Worm (Caenorhabditis elegans) whole organism, young adult: ENCODE results near the gene bath-21.
A peak's percentile ranks its signal among the peaks of the same experiment; 100 is the strongest.

Experiments used
- F23B12.7 ChIP-seq: sonication (generic microtip); optimal IDR thresholded peaks from 2 replicates; lab custom pipeline; 2017; ENCODE audit warnings: missing genetic modification characterization, mild to moderate bottlenecking, missing compliant biosample characterization, antibody characterized with exemption, moderate library complexity; ENCODE audit not compliant: insufficient read depth
- F37B4.10 ChIP-seq: fragments of 200-800 bp; sonication (Bioruptor generic); IDR thresholded peaks from 2 replicates; pipeline ENCODE4 v1.3.6; 2022; ENCODE audit warnings: missing genetic modification characterization, missing compliant biosample characterization
- F39B2.1 ChIP-seq: fragments of 200-800 bp; sonication (Bioruptor generic); IDR thresholded peaks from 2 replicates; pipeline ENCODE4 v1.3.6; 2022; ENCODE audit warnings: missing genetic modification reagents, missing genetic modification characterization, missing compliant biosample characterization
- K12H6.12 ChIP-seq: fragments of 200-800 bp; sonication (Bioruptor generic); optimal IDR thresholded peaks from 2 replicates; lab custom pipeline; 2018; ENCODE audit warnings: mild to moderate bottlenecking, missing genetic modification characterization, missing compliant biosample characterization
- Y53F4B.3 ChIP-seq: fragments of 200-800 bp; sonication (Bioruptor generic); IDR thresholded peaks from 2 replicates; pipeline ENCODE4 v1.3.6; 2022; ENCODE audit warnings: missing genetic modification reagents, missing genetic modification characterization, missing compliant biosample characterization
- Y95B8A.8 ChIP-seq: fragments of 200-800 bp; sonication (Bioruptor generic); IDR thresholded peaks from 2 replicates; pipeline ENCODE4 v1.3.6; 2022; ENCODE audit warnings: missing genetic modification reagents, missing genetic modification characterization, missing compliant biosample characterization
- attf-3 ChIP-seq: fragments of 200-800 bp; sonication (Bioruptor generic); conservative IDR thresholded peaks from 2 replicates; pipeline ENCODE4 v1.3.6; 2022; ENCODE audit warnings: missing genetic modification reagents, missing genetic modification characterization, missing compliant biosample characterization
- ceh-40 ChIP-seq: fragments of 200-800 bp; sonication (Bioruptor generic); IDR thresholded peaks from 2 replicates; pipeline ENCODE4 v1.3.6; 2022; ENCODE audit warnings: missing genetic modification characterization, missing compliant biosample characterization
- ceh-79 ChIP-seq: sonication (generic microtip); optimal IDR thresholded peaks from 2 replicates; lab custom pipeline; 2017; ENCODE audit warnings: mild to moderate bottlenecking, missing genetic modification characterization, missing compliant biosample characterization
- chd-7 ChIP-seq: sonication (generic microtip); optimal IDR thresholded peaks from 2 replicates; lab custom pipeline; 2016; ENCODE audit warnings: mild to moderate bottlenecking, missing genetic modification characterization, moderate library complexity, missing compliant biosample characterization
- hmg-20 ChIP-seq: fragments of 200-800 bp; sonication (Bioruptor generic); IDR thresholded peaks from 2 replicates; pipeline ENCODE4 v1.3.6; 2022; ENCODE audit warnings: missing genetic modification reagents, missing genetic modification characterization, missing compliant biosample characterization
- mcd-1 ChIP-seq: fragments of 200-800 bp; sonication (Bioruptor generic); IDR thresholded peaks from 2 replicates; pipeline ENCODE4 v1.3.6; 2022; ENCODE audit warnings: missing genetic modification reagents, missing genetic modification characterization, missing compliant biosample characterization
- mxl-1 ChIP-seq: sonication (generic microtip); optimal IDR thresholded peaks from 2 replicates; lab custom pipeline; 2016; ENCODE audit warnings: missing genetic modification characterization, missing compliant biosample characterization
- nfya-2 ChIP-seq: fragments of 200-800 bp; sonication (Bioruptor generic); IDR thresholded peaks from 2 replicates; pipeline ENCODE4 v1.3.6; 2022; ENCODE audit warnings: missing genetic modification reagents, missing genetic modification characterization, missing compliant biosample characterization
- nhr-80 ChIP-seq: sonication (generic microtip); optimal IDR thresholded peaks from 2 replicates; lab custom pipeline; 2016; ENCODE audit warnings: missing genetic modification characterization, missing compliant biosample characterization
- pbrm-1 ChIP-seq: fragments of 200-800 bp; sonication (Bioruptor generic); IDR thresholded peaks from 2 replicates; pipeline ENCODE4 v1.3.6; 2022; ENCODE audit warnings: missing genetic modification reagents, missing genetic modification characterization, missing compliant biosample characterization
- rpc-1 ChIP-seq, 2 experiments: fragments of 150-350 bp in 1 of 2; sonication (generic microtip) in 1 of 2; optimal IDR thresholded peaks; 2 replicates each; lab custom pipeline; 2014 to 2018; ENCODE audit warnings: missing biosample characterization in 1 of 2, missing genetic modification characterization in 1 of 2, missing genetic modification reagents in 1 of 2, missing genotype in 1 of 2
- snpc-3.4 ChIP-seq: sonication (generic microtip); optimal IDR thresholded peaks from 2 replicates; lab custom pipeline; 2017; ENCODE audit warnings: missing genetic modification characterization, mild to moderate bottlenecking, missing compliant biosample characterization, antibody characterized with exemption, moderate library complexity, missing genotype, missing genetic modification reagents
- snpc-4 ChIP-seq, 5 experiments: fragments of 150-350 bp in 1 of 5; sonication (generic microtip) in 4 of 5; optimal IDR thresholded peaks; 2 replicates each; lab custom pipeline; 2014 to 2018; ENCODE audit warnings: missing genetic modification characterization in 5 of 5, missing biosample characterization in 3 of 5, antibody characterized with exemption in 2 of 5, mild to moderate bottlenecking in 2 of 5, missing compliant biosample characterization in 2 of 5, missing genotype in 2 of 5, moderate library complexity in 2 of 5, missing genetic modification reagents in 1 of 5
- unc-130 ChIP-seq: sonication (generic microtip); optimal IDR thresholded peaks from 2 replicates; lab custom pipeline; 2016; ENCODE audit warnings: missing genetic modification reagents, missing genetic modification characterization, missing compliant biosample characterization
- ztf-22 ChIP-seq: fragments of 200-800 bp; sonication (Bioruptor generic); optimal IDR thresholded peaks from 2 replicates; lab custom pipeline; 2018; ENCODE audit warnings: mild to moderate bottlenecking, missing genetic modification characterization, moderate library complexity, missing compliant biosample characterization
- ztf-25 ChIP-seq: fragments of 200-800 bp; sonication (Bioruptor generic); IDR thresholded peaks from 2 replicates; pipeline ENCODE4 v1.3.6; 2022; ENCODE audit warnings: missing genetic modification reagents, missing genetic modification characterization, missing compliant biosample characterization
- ztf-6 ChIP-seq: fragments of 200-800 bp; sonication (Bioruptor generic); IDR thresholded peaks from 2 replicates; pipeline ENCODE4 v1.3.6; 2022; ENCODE audit warnings: missing genetic modification reagents, missing genetic modification characterization, missing compliant biosample characterization

bath-21 gene

DNA sequence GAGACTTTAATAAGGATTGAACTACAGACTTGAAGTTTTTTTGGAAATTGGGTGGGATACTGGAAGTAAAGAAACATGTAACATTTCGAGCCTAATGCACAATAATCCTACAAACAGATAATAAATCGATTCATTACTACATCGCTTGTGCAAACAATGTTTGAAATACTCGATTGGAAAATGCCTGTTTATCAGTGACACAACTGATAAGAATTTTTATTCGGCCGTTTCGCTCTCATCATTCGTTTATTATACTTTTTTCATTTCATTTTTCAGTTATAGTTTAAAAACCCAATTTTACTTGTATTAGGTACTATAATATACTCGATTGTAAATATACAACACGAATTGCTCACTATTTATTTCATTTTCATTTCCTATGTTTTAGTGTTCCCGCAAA lies 30.7 kb downstream of the bath-21 start:
- TF ChIP-seq chd-7, result no peak
- peak; percentile 27 for TF ChIP-seq nhr-80 (tag; lab: Kevin White, UChicago)
- TF ChIP-seq F23B12.7 (tag; lab: Kevin White, UChicago), result no peak
- no peak for TF ChIP-seq ztf-25 (GFP tag; lab: Robert Waterston, UW)
- no peak for TF ChIP-seq nfya-2

- TF ChIP-seq hmg-20 (GFP tag; lab: Robert Waterston, UW), result no peak
- no peak for TF ChIP-seq snpc-3.4 (tag; lab: Kevin White, UChicago)
- no peak for TF ChIP-seq F37B4.10 (GFP tag; lab: Robert Waterston, UW)
- TF ChIP-seq nhr-80 (tag; lab: Kevin White, UChicago), result peak; percentile 10
Observed at ce11 chrII:1993738-1994137, 32.7 kb downstream of the bath-21 start, which contains the start of gene math-21. TSS of gene math-21 (plus strand) at chrII:1994038.

- TF ChIP-seq rpc-1 (optimal IDR thresholded peaks at IDR 0.05; lab: Kevin White, UChicago), result no peak
- TF ChIP-seq rpc-1 (tag; optimal IDR thresholded peaks at IDR 0.05; lab: Kevin White, UChicago), result no peak
- TF ChIP-seq F39B2.1 (GFP tag; lab: Robert Waterston, UW), result no peak
- no peak for TF ChIP-seq snpc-4 (GFP tag; optimal IDR thresholded peaks at IDR 0.05; lab: Kevin White, UChicago)
- TF ChIP-seq snpc-4 (tag; optimal IDR thresholded peaks at IDR 0.05; lab: Kevin White, UChicago), result no peak
- TF ChIP-seq nhr-80 (tag; lab: Kevin White, UChicago), result peak; percentile 4
- no peak for TF ChIP-seq snpc-3.4 (tag; lab: Kevin White, UChicago)
Observed at ce11 chrII:1989010-1989409, 37.4 kb downstream of the bath-21 start, which contains the start of gene math-44. TSS of gene math-44 (plus strand) at chrII:1989310.

ce11 chrII:1986979-1987378 lies 39.4 kb downstream of the bath-21 start, which contains the start of gene Y16E11A.4:
TSS of gene Y16E11A.4 (plus strand) at chrII:1987279.
- TF ChIP-seq hmg-20 (GFP tag; lab: Robert Waterston, UW), result no peak
- no peak for TF ChIP-seq ceh-79
- no peak for TF ChIP-seq unc-130 (GFP tag; lab: Kevin White, UChicago)
- no peak for TF ChIP-seq Y53F4B.3
- TF ChIP-seq pbrm-1 (GFP tag; lab: Robert Waterston, UW), result no peak
- TF ChIP-seq Y95B8A.8 (GFP tag; lab: Robert Waterston, UW), result no peak
- TF ChIP-seq mxl-1, result no peak
- TF ChIP-seq K12H6.12 (tag; lab: Kevin White, UChicago), result no peak
- TF ChIP-seq ztf-6 (GFP tag; lab: Robert Waterston, UW), result no peak
- no peak for TF ChIP-seq mcd-1 (GFP tag; lab: Robert Waterston, UW)
- no peak for TF ChIP-seq ztf-22 (GFP tag; lab: Kevin White, UChicago)
- no peak for TF ChIP-seq nhr-80 (tag; lab: Kevin White, UChicago)
- TF ChIP-seq attf-3 (GFP tag; lab: Robert Waterston, UW), result no peak
- TF ChIP-seq ceh-40 (GFP tag; lab: Robert Waterston, UW), result no peak
